Worm (Caenorhabditis elegans) whole organism, late embryonic: ENCODE data around the gene C31H2.14.

Source experiments
- C08G9.2 ChIP-seq: sonication (generic microtip); optimal IDR thresholded peaks from 2 replicates; lab custom pipeline; 2016; ENCODE audit warnings: mild to moderate bottlenecking, missing genetic modification characterization, moderate library complexity, missing compliant biosample characterization
- ceh-18 ChIP-seq: sonication (generic microtip); optimal IDR thresholded peaks from 2 replicates; lab custom pipeline; 2016; ENCODE audit warnings: missing genetic modification characterization, missing compliant biosample characterization
- ceh-2 ChIP-seq: sonication (generic microtip); optimal IDR thresholded peaks from 2 replicates; lab custom pipeline; 2016; ENCODE audit warnings: missing genotype, missing genetic modification characterization, missing compliant biosample characterization
- ceh-6 ChIP-seq: fragments of 200-800 bp; sonication (Bioruptor generic); optimal IDR thresholded peaks from 2 replicates; lab custom pipeline; 2018; ENCODE audit warnings: mild to moderate bottlenecking, missing genetic modification characterization, missing compliant biosample characterization
- ceh-9 ChIP-seq: sonication (generic microtip); optimal IDR thresholded peaks from 2 replicates; lab custom pipeline; 2016; ENCODE audit warnings: mild to moderate bottlenecking, missing genetic modification characterization, inconsistent platforms, missing compliant biosample characterization
- ets-4 ChIP-seq: sonication (generic microtip); optimal IDR thresholded peaks from 2 replicates; lab custom pipeline; 2016; ENCODE audit warnings: missing genetic modification characterization, missing compliant biosample characterization
- gmeb-2 ChIP-seq: sonication (generic microtip); optimal IDR thresholded peaks from 2 replicates; lab custom pipeline; 2016; ENCODE audit warnings: missing genetic modification characterization, inconsistent platforms, missing compliant biosample characterization
- hlh-30 ChIP-seq: sonication (generic microtip); optimal IDR thresholded peaks from 2 replicates; lab custom pipeline; 2017; ENCODE audit warnings: antibody characterized with exemption, missing genetic modification characterization, missing compliant biosample characterization; ENCODE audit not compliant: insufficient read depth
- lin-11 ChIP-seq: fragments of 200-800 bp; sonication (Bioruptor generic); optimal IDR thresholded peaks from 2 replicates; lab custom pipeline; 2018; ENCODE audit warnings: mild to moderate bottlenecking, missing genetic modification characterization, missing compliant biosample characterization
- nfya-1 ChIP-seq: sonication (generic microtip); optimal IDR thresholded peaks from 2 replicates; lab custom pipeline; 2017; ENCODE audit warnings: missing genetic modification characterization, mild to moderate bottlenecking, missing compliant biosample characterization, antibody characterized with exemption, moderate library complexity
- pqm-1 ChIP-seq: sonication (generic microtip); optimal IDR thresholded peaks from 2 replicates; lab custom pipeline; 2016; ENCODE audit warnings: missing genetic modification characterization, missing compliant biosample characterization
- tbx-2 ChIP-seq: sonication (generic microtip); optimal IDR thresholded peaks from 2 replicates; lab custom pipeline; 2016; ENCODE audit warnings: missing genetic modification characterization, missing compliant biosample characterization
- unc-86 ChIP-seq: sonication (generic microtip); optimal IDR thresholded peaks from 2 replicates; lab custom pipeline; 2016; ENCODE audit warnings: missing genetic modification characterization, missing compliant biosample characterization

ce11 chrX:5174256-5174655, 26.2 kb downstream of the C31H2.14 start, which contains the start of gene zchc-1A:
- TF ChIP-seq unc-86 (tag; lab: Kevin White, UChicago) (no peak), ceh-2 (tag; lab: Kevin White, UChicago) (no peak), lin-11 (tag; lab: Kevin White, UChicago) (no peak), C08G9.2 (tag; lab: Kevin White, UChicago) (no peak), tbx-2 (no peak), ets-4 (no peak), pqm-1 (no peak), nfya-1 (tag; lab: Kevin White, UChicago) (no peak), ceh-9 (tag; lab: Kevin White, UChicago) (no peak), ceh-18 (tag; lab: Kevin White, UChicago) (no peak), ceh-6 (GFP tag; lab: Kevin White, UChicago) (no peak), hlh-30 (tag; lab: Kevin White, UChicago) (no peak), gmeb-2 (no peak)
